Worm (Caenorhabditis elegans) whole organism, young adult: Measurements from ENCODE around the gene strd-1.

Source experiments
- F37B4.10 ChIP-seq: fragments of 200-800 bp; sonication (Bioruptor generic); IDR thresholded peaks from 2 replicates; pipeline ENCODE4 v1.3.6; 2022; ENCODE audit warnings: missing genetic modification characterization, missing compliant biosample characterization
- Y53G8AR.9 ChIP-seq: fragments of 200-800 bp; sonication (Bioruptor generic); conservative IDR thresholded peaks from 2 replicates; pipeline ENCODE4 v1.3.6; 2022; ENCODE audit warnings: missing genetic modification reagents, missing genetic modification characterization, missing compliant biosample characterization
- aptf-2 ChIP-seq: fragments of 200-800 bp; sonication (Bioruptor generic); conservative IDR thresholded peaks from 2 replicates; pipeline ENCODE4 v1.3.6; 2022; ENCODE audit warnings: missing genetic modification reagents, missing genetic modification characterization, missing compliant biosample characterization
- attf-3 ChIP-seq: fragments of 200-800 bp; sonication (Bioruptor generic); conservative IDR thresholded peaks from 2 replicates; pipeline ENCODE4 v1.3.6; 2022; ENCODE audit warnings: missing genetic modification reagents, missing genetic modification characterization, missing compliant biosample characterization
- nfyb-1 ChIP-seq: fragments of 200-800 bp; sonication (Bioruptor generic); IDR thresholded peaks from 2 replicates; pipeline ENCODE4 v1.3.6; 2022; ENCODE audit warnings: missing genetic modification reagents, missing genetic modification characterization, missing compliant biosample characterization
- rcor-1 ChIP-seq: fragments of 200-800 bp; sonication (Bioruptor generic); IDR thresholded peaks from 2 replicates; pipeline ENCODE4 v1.3.6; 2022; ENCODE audit warnings: missing genetic modification reagents, missing genetic modification characterization, missing compliant biosample characterization

DNA sequence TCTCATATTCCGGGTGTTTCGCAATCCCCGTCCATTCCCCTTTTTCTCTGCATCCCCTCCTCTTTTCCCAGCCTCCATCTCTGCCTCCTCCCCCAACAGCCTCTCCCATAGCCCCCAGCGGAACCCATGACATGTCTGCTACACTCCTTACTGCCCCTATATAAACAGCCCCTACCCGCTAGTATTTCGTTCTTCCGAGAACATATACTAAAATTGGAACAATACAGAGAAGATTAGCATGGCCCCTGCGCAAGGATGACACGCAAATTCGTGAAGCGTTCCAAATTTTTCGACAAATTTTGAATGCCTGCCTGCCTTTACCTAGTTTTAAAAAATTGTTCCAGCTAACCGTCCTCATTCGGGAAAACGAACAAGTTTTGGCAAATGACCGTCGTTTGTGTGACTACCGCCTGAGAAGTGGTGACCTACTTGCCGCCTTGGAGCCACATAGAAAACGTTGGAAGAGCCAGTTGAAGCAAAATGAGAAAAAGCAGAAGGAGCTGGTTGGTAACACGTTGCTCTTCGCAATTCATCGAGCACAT lies 42.3 kb downstream of the strd-1 start:
- TF ChIP-seq aptf-2 (GFP tag; lab: Robert Waterston, UW), result peak; percentile 71
- peak; percentile 95 for TF ChIP-seq rcor-1 (GFP tag; lab: Robert Waterston, UW)
- TF ChIP-seq F37B4.10 (GFP tag; lab: Robert Waterston, UW), result peak; percentile 89; the same call in 1 of the 2 replicates
- TF ChIP-seq Y53G8AR.9 (GFP tag; lab: Robert Waterston, UW), result peak; percentile 92
- TF ChIP-seq nfyb-1 (GFP tag; lab: Robert Waterston, UW), result peak; percentile 98
- TF ChIP-seq attf-3 (GFP tag; lab: Robert Waterston, UW), result peak; percentile 67
